Worm (Caenorhabditis elegans) whole organism, young adult: Measurements from ENCODE around the gene clec-31.

Experiments
- C06A6.2 ChIP-seq: fragments of 200-800 bp; sonication (Bioruptor generic); conservative IDR thresholded peaks from 2 replicates; pipeline ENCODE4 v1.3.6; 2022; ENCODE audit warnings: missing genetic modification characterization, missing compliant biosample characterization
- C17E4.6 ChIP-seq: fragments of 200-800 bp; sonication (Bioruptor generic); IDR thresholded peaks from 2 replicates; pipeline ENCODE4 v1.3.6; 2022; ENCODE audit warnings: missing genetic modification reagents, missing genetic modification characterization, missing compliant biosample characterization
- F10E7.11 ChIP-seq: sonication (generic microtip); optimal IDR thresholded peaks from 2 replicates; lab custom pipeline; 2017; ENCODE audit warnings: mild to moderate bottlenecking, missing genetic modification characterization, moderate library complexity, missing compliant biosample characterization
- F22D6.2 ChIP-seq: sonication (generic microtip); optimal IDR thresholded peaks from 2 replicates; lab custom pipeline; 2016; ENCODE audit warnings: mild to moderate bottlenecking, missing genetic modification characterization, missing compliant biosample characterization
- F39B2.1 ChIP-seq: fragments of 200-800 bp; sonication (Bioruptor generic); IDR thresholded peaks from 2 replicates; pipeline ENCODE4 v1.3.6; 2022; ENCODE audit warnings: missing genetic modification reagents, missing genetic modification characterization, missing compliant biosample characterization
- F52B5.7 ChIP-seq: sonication (generic microtip); optimal IDR thresholded peaks from 2 replicates; lab custom pipeline; 2016; ENCODE audit warnings: mild to moderate bottlenecking, missing genetic modification characterization, missing compliant biosample characterization
- F57A8.1 ChIP-seq: fragments of 200-800 bp; sonication (Bioruptor generic); optimal IDR thresholded peaks from 2 replicates; lab custom pipeline; 2018; ENCODE audit warnings: mild to moderate bottlenecking, missing genetic modification characterization, moderate library complexity, missing compliant biosample characterization
- T07F8.4 ChIP-seq: sonication (generic microtip); optimal IDR thresholded peaks from 2 replicates; lab custom pipeline; 2016; ENCODE audit warnings: mild to moderate bottlenecking, missing genetic modification characterization, moderate library complexity, missing compliant biosample characterization
- Y67H2A.10 ChIP-seq: fragments of 200-800 bp; sonication (Bioruptor generic); conservative IDR thresholded peaks from 2 replicates; pipeline ENCODE4 v1.3.6; 2022; ENCODE audit warnings: missing genetic modification reagents, missing genetic modification characterization, missing compliant biosample characterization
- Y79H2A.3 ChIP-seq: fragments of 200-800 bp; sonication (Bioruptor generic); conservative IDR thresholded peaks from 2 replicates; pipeline ENCODE4 v1.3.6; 2022; ENCODE audit warnings: missing genetic modification reagents, missing genetic modification characterization, missing compliant biosample characterization
- ama-1 ChIP-seq, 3 experiments: fragments of 150-350 bp in 1 of 3; sonication (generic microtip) in 2 of 3; optimal IDR thresholded peaks; 2 replicates each; lab custom pipeline; 2014 to 2018; ENCODE audit warnings: missing biosample characterization in 2 of 3, missing genetic modification characterization in 2 of 3, missing genetic modification reagents in 2 of 3
- bed-1 ChIP-seq: fragments of 200-800 bp; sonication (Bioruptor generic); IDR thresholded peaks from 2 replicates; pipeline ENCODE4 v1.3.6; 2022; ENCODE audit warnings: missing genetic modification reagents, missing genetic modification characterization, missing compliant biosample characterization
- cebp-1 ChIP-seq, 2 experiments: fragments of 200-800 bp in 1 of 2; sonication (Bioruptor generic) in 1 of 2; sonication (generic microtip) in 1 of 2; IDR thresholded peaks in 1 of 2; optimal IDR thresholded peaks in 1 of 2; 2 replicates each; pipeline versions ENCODE4 v1.3.6 to Lab custom; 2017 to 2022; ENCODE audit warnings: missing compliant biosample characterization in 2 of 2, missing genetic modification characterization in 2 of 2, mild to moderate bottlenecking in 1 of 2, missing genetic modification reagents in 1 of 2, moderate library complexity in 1 of 2
- ceh-27 ChIP-seq: fragments of 200-800 bp; sonication (Bioruptor generic); optimal IDR thresholded peaks from 2 replicates; lab custom pipeline; 2018; ENCODE audit warnings: mild to moderate bottlenecking, missing genetic modification characterization, moderate library complexity, missing compliant biosample characterization
- ceh-58 ChIP-seq: fragments of 200-800 bp; sonication (Bioruptor generic); IDR thresholded peaks from 2 replicates; pipeline ENCODE4 v1.3.6; 2022; ENCODE audit warnings: missing genetic modification characterization, missing compliant biosample characterization
- die-1 ChIP-seq: sonication (generic microtip); optimal IDR thresholded peaks from 2 replicates; lab custom pipeline; 2016; ENCODE audit warnings: missing genotype, mild to moderate bottlenecking, missing genetic modification characterization, missing compliant biosample characterization
- dox-1 ChIP-seq: fragments of 200-800 bp; sonication (Bioruptor generic); IDR thresholded peaks from 2 replicates; pipeline ENCODE4 v1.3.6; 2022; ENCODE audit warnings: missing genetic modification reagents, missing genetic modification characterization, missing compliant biosample characterization
- dpff-1 ChIP-seq: sonication (generic microtip); optimal IDR thresholded peaks from 2 replicates; lab custom pipeline; 2017; ENCODE audit warnings: mild to moderate bottlenecking, missing genetic modification characterization, missing compliant biosample characterization
- dpl-1 ChIP-seq: fragments of 150-350 bp; optimal IDR thresholded peaks from 2 replicates; lab custom pipeline; 2014; ENCODE audit warnings: missing biosample characterization, missing genetic modification reagents, missing genetic modification characterization
- ekl-4 ChIP-seq: fragments of 200-800 bp; sonication (Bioruptor generic); IDR thresholded peaks from 2 replicates; pipeline ENCODE4 v1.3.6; 2022; ENCODE audit warnings: missing genetic modification reagents, missing genetic modification characterization, missing compliant biosample characterization
- gei-17 ChIP-seq: fragments of 200-800 bp; sonication (Bioruptor generic); optimal IDR thresholded peaks from 2 replicates; lab custom pipeline; 2018; ENCODE audit warnings: mild to moderate bottlenecking, missing genetic modification characterization, missing compliant biosample characterization
- hlh-26 ChIP-seq: fragments of 200-800 bp; sonication (Bioruptor generic); conservative IDR thresholded peaks from 2 replicates; pipeline ENCODE4 v1.3.6; 2022; ENCODE audit warnings: missing genetic modification reagents, missing genetic modification characterization, missing compliant biosample characterization
- lsl-1 ChIP-seq: fragments of 200-800 bp; sonication (Bioruptor generic); optimal IDR thresholded peaks from 2 replicates; lab custom pipeline; 2018; ENCODE audit warnings: mild to moderate bottlenecking, missing genetic modification characterization, moderate library complexity, missing compliant biosample characterization
- madf-10 ChIP-seq: sonication (generic microtip); optimal IDR thresholded peaks from 2 replicates; lab custom pipeline; 2016; ENCODE audit warnings: mild to moderate bottlenecking, missing genetic modification characterization, missing compliant biosample characterization
- nhr-179 ChIP-seq: sonication (generic microtip); optimal IDR thresholded peaks from 2 replicates; lab custom pipeline; 2016; ENCODE audit warnings: mild to moderate bottlenecking, missing genetic modification characterization, missing compliant biosample characterization
- nhr-27 ChIP-seq: fragments of 200-800 bp; sonication (Bioruptor generic); optimal IDR thresholded peaks from 2 replicates; lab custom pipeline; 2018; ENCODE audit warnings: mild to moderate bottlenecking, missing genetic modification characterization, moderate library complexity, missing compliant biosample characterization
- nhr-90 ChIP-seq: sonication (generic microtip); optimal IDR thresholded peaks from 2 replicates; lab custom pipeline; 2016; ENCODE audit warnings: missing genotype, mild to moderate bottlenecking, missing genetic modification characterization, missing compliant biosample characterization
- repo-1 ChIP-seq: sonication (generic microtip); optimal IDR thresholded peaks from 2 replicates; lab custom pipeline; 2017; ENCODE audit warnings: mild to moderate bottlenecking, missing genetic modification characterization, missing compliant biosample characterization
- snpc-3.4 ChIP-seq: sonication (generic microtip); optimal IDR thresholded peaks from 2 replicates; lab custom pipeline; 2017; ENCODE audit warnings: missing genetic modification characterization, mild to moderate bottlenecking, missing compliant biosample characterization, antibody characterized with exemption, moderate library complexity, missing genotype, missing genetic modification reagents
- tbx-9 ChIP-seq: sonication (generic microtip); optimal IDR thresholded peaks from 2 replicates; lab custom pipeline; 2016; ENCODE audit warnings: borderline replicate concordance, missing genetic modification characterization, inconsistent platforms, missing compliant biosample characterization
- unc-62 ChIP-seq: fragments of 150-350 bp; optimal IDR thresholded peaks from 2 replicates; lab custom pipeline; 2014; ENCODE audit warnings: missing biosample characterization, missing genetic modification reagents, missing genetic modification characterization
- ztf-25 ChIP-seq: fragments of 200-800 bp; sonication (Bioruptor generic); IDR thresholded peaks from 2 replicates; pipeline ENCODE4 v1.3.6; 2022; ENCODE audit warnings: missing genetic modification reagents, missing genetic modification characterization, missing compliant biosample characterization
- ztf-26 ChIP-seq: sonication (generic microtip); optimal IDR thresholded peaks from 2 replicates; lab custom pipeline; 2017; ENCODE audit warnings: missing genetic modification characterization, missing compliant biosample characterization
- ztf-3 ChIP-seq: fragments of 200-800 bp; sonication (Bioruptor generic); optimal IDR thresholded peaks from 2 replicates; lab custom pipeline; 2018; ENCODE audit warnings: mild to moderate bottlenecking, missing genetic modification characterization, missing compliant biosample characterization
- ztf-6 ChIP-seq: fragments of 200-800 bp; sonication (Bioruptor generic); IDR thresholded peaks from 2 replicates; pipeline ENCODE4 v1.3.6; 2022; ENCODE audit warnings: missing genetic modification reagents, missing genetic modification characterization, missing compliant biosample characterization

Gene clec-31

ce11 chrV:16838435-16838834, 19.4 kb downstream of the clec-31 start (continued):
- no peak for TF ChIP-seq cebp-1 (GFP tag; IDR thresholded peaks at IDR 0.05; lab: Robert Waterston, UW)
- no peak for TF ChIP-seq cebp-1 (tag; optimal IDR thresholded peaks at IDR 0.05; lab: Kevin White, UChicago)
- TF ChIP-seq T07F8.4 = no peak
- TF ChIP-seq, all 124 proteins: peak for 3

DNA sequence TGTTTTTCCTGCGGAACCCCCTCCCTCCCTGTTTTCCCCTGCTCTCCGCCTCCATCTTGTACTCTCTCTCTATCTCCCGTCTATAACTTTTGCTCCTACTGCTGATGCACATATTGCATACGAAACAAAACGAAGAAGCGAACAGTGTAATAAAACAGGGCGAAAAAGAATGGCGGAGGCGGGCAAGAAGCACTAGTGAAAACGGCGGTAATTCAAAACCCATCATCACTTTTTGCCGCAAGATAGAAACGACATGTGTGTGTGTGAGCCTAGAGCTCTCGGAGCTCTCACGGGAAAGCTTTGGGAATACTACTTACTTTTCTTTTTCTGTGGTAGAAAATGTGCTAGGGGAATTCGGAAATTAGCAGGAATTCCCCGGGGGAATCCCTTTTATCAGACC, 21.8 kb downstream of the clec-31 start:
- TF ChIP-seq bed-1 (GFP tag; lab: Robert Waterston, UW) (no peak), snpc-3.4 (tag; lab: Kevin White, UChicago) (no peak), repo-1 (tag; lab: Kevin White, UChicago) (no peak), unc-62 (GFP tag; lab: Kevin White, UChicago) (no peak), madf-10 (tag; lab: Kevin White, UChicago) (no peak), dpl-1 (GFP tag; lab: Kevin White, UChicago) (no peak), Y79H2A.3 (no peak), lsl-1 (GFP tag; lab: Kevin White, UChicago) (no peak), nhr-90 (tag; lab: Kevin White, UChicago) (no peak), die-1 (tag; lab: Kevin White, UChicago) (no peak), ztf-26 (tag; lab: Kevin White, UChicago) (no peak), ceh-58 (no peak), ekl-4 (GFP tag; lab: Robert Waterston, UW) (no peak), ceh-27 (GFP tag; lab: Kevin White, UChicago) (no peak), gei-17 (no peak)

- no peak for TF ChIP-seq F39B2.1 (GFP tag; lab: Robert Waterston, UW)
- TF ChIP-seq dox-1 = no peak
- TF ChIP-seq ztf-6 (GFP tag; lab: Robert Waterston, UW) = no peak
- no peak for TF ChIP-seq ztf-3 (GFP tag; lab: Kevin White, UChicago)
- TF ChIP-seq F22D6.2 (tag; lab: Kevin White, UChicago) = no peak
- TF ChIP-seq F52B5.7 = no peak
- TF ChIP-seq nhr-179 (tag; lab: Kevin White, UChicago) = no peak
- TF ChIP-seq F57A8.1 (GFP tag; lab: Kevin White, UChicago) = no peak
- no peak for TF ChIP-seq gei-17
- no peak for TF ChIP-seq F10E7.11 (tag; lab: Kevin White, UChicago)
- TF ChIP-seq ama-1 (optimal IDR thresholded peaks at IDR 0.05; lab: Kevin White, UChicago) = no peak
- TF ChIP-seq ama-1 (GFP tag; optimal IDR thresholded peaks at IDR 0.05; lab: Kevin White, UChicago) = no peak
- no peak for TF ChIP-seq C17E4.6 (GFP tag; lab: Robert Waterston, UW)
- TF ChIP-seq C06A6.2 (GFP tag; lab: Robert Waterston, UW) = no peak
- no peak for TF ChIP-seq hlh-26 (GFP tag; lab: Robert Waterston, UW)
- no peak for TF ChIP-seq nhr-27 (tag; lab: Kevin White, UChicago)
- TF ChIP-seq Y67H2A.10 (GFP tag; lab: Robert Waterston, UW) = no peak
- TF ChIP-seq tbx-9 (tag; lab: Kevin White, UChicago) = no peak
- TF ChIP-seq ztf-25 (GFP tag; lab: Robert Waterston, UW) = no peak
- no peak for TF ChIP-seq dpff-1 (tag; lab: Kevin White, UChicago)
- no peak for TF ChIP-seq madf-10 (tag; lab: Kevin White, UChicago)
Measured at ce11 chrV:16834989-16835388, 22.9 kb downstream of the clec-31 start, which contains the start of gene tni-3. Gene tni-3, minus strand, starts transcription at chrV:16835128.
